Fruit fly (Drosophila melanogaster) whole organism, embryonic: ENCODE data around the gene SMC5.

Experiments used
- Abd-B ChIP-seq: fragments of 200-800 bp; sonication (Bioruptor generic); optimal IDR thresholded peaks from 2 replicates; lab custom pipeline; 2018; ENCODE audit warnings: missing biosample characterization, mild to moderate bottlenecking, missing genetic modification characterization, moderate library complexity
- BEAF-32 ChIP-seq: fragments of 200-800 bp; sonication (Bioruptor generic); optimal IDR thresholded peaks from 3 replicates; lab custom pipeline; 2017; ENCODE audit warnings: missing biosample characterization, missing genetic modification characterization, mild to moderate bottlenecking, moderate library complexity, missing genetic modification reagents
- CG10267 ChIP-seq: fragments of 200-800 bp; sonication (Bioruptor generic); optimal IDR thresholded peaks from 2 replicates; lab custom pipeline; 2018; ENCODE audit warnings: missing biosample characterization, mild to moderate bottlenecking, missing genetic modification characterization, moderate library complexity
- CG10462 ChIP-seq: fragments of 200-800 bp; sonication (Bioruptor generic); optimal IDR thresholded peaks from 2 replicates; lab custom pipeline; 2016; ENCODE audit warnings: missing biosample characterization, missing genetic modification characterization
- CG11695 ChIP-seq: fragments of 200-800 bp; sonication (Bioruptor generic); IDR thresholded peaks from 3 replicates; pipeline ENCODE4 v1.3.6; 2022; ENCODE audit warnings: missing biosample characterization, missing genetic modification characterization
- CG11696 ChIP-seq: fragments of 200-800 bp; sonication (Bioruptor generic); IDR thresholded peaks from 2 replicates; pipeline ENCODE4 v1.3.6; 2022; ENCODE audit warnings: missing biosample characterization, missing genetic modification characterization
- CG12071 ChIP-seq: fragments of 200-800 bp; sonication (Bioruptor generic); optimal IDR thresholded peaks from 3 replicates; lab custom pipeline; 2018; ENCODE audit warnings: missing biosample characterization, mild to moderate bottlenecking, missing genetic modification characterization
- CG12942 ChIP-seq: fragments of 200-800 bp; sonication (Bioruptor generic); optimal IDR thresholded peaks from 3 replicates; lab custom pipeline; 2016; ENCODE audit warnings: missing biosample characterization, missing genetic modification characterization
- CG13287 ChIP-seq: fragments of 200-800 bp; sonication (Bioruptor generic); IDR thresholded peaks from 2 replicates; pipeline ENCODE4 v1.3.6; 2022; ENCODE audit warnings: missing biosample characterization, missing genetic modification characterization; ENCODE audit not compliant: partially characterized antibody
- CG14710 ChIP-seq: fragments of 200-800 bp; sonication (Bioruptor generic); optimal IDR thresholded peaks from 3 replicates; lab custom pipeline; 2019; ENCODE audit warnings: missing biosample characterization, mild to moderate bottlenecking, missing genetic modification characterization, moderate library complexity
- CG17359 ChIP-seq: fragments of 200-800 bp; sonication (Bioruptor generic); optimal IDR thresholded peaks from 3 replicates; lab custom pipeline; 2018; ENCODE audit warnings: missing biosample characterization, mild to moderate bottlenecking, missing genetic modification characterization, moderate library complexity
- CG17385 ChIP-seq: fragments of 200-800 bp; sonication (Bioruptor generic); optimal IDR thresholded peaks from 3 replicates; lab custom pipeline; 2018; ENCODE audit warnings: missing biosample characterization, mild to moderate bottlenecking, missing genetic modification characterization
- CG17829 ChIP-seq: fragments of 200-800 bp; optimal IDR thresholded peaks from 2 replicates; lab custom pipeline; 2019; ENCODE audit warnings: missing biosample characterization, mild to moderate bottlenecking, missing genetic modification characterization, moderate library complexity
- CG2199 ChIP-seq: fragments of 200-800 bp; sonication (Bioruptor generic); IDR thresholded peaks from 3 replicates; pipeline ENCODE4 v1.3.6; 2022; ENCODE audit warnings: missing biosample characterization, missing genetic modification characterization
- CG30020 ChIP-seq: fragments of 200-800 bp; optimal IDR thresholded peaks from 2 replicates; lab custom pipeline; 2019; ENCODE audit warnings: missing biosample characterization, mild to moderate bottlenecking, missing genetic modification characterization, moderate library complexity
- CG3163 ChIP-seq: fragments of 200-800 bp; sonication (Bioruptor generic); optimal IDR thresholded peaks from 3 replicates; lab custom pipeline; 2016; ENCODE audit warnings: missing biosample characterization, missing genetic modification characterization
- CG4360 ChIP-seq: fragments of 200-800 bp; sonication (Bioruptor generic); IDR thresholded peaks from 2 replicates; pipeline ENCODE4 v1.3.6; 2022; ENCODE audit warnings: missing biosample characterization, missing genetic modification characterization
- CG5953 ChIP-seq: fragments of 200-800 bp; sonication (Bioruptor generic); IDR thresholded peaks from 2 replicates; pipeline ENCODE4 v1.3.6; 2022; ENCODE audit warnings: missing biosample characterization, missing genetic modification characterization
- CG7357 ChIP-seq: fragments of 200-800 bp; sonication (Bioruptor generic); IDR thresholded peaks from 3 replicates; pipeline ENCODE4 v1.3.6; 2022; ENCODE audit warnings: missing biosample characterization, missing genetic modification characterization
- CG8478 ChIP-seq: fragments of >200 bp; optimal IDR thresholded peaks from 2 replicates; lab custom pipeline; 2018
- CG8765 ChIP-seq: fragments of 200-800 bp; sonication (Bioruptor generic); IDR thresholded peaks from 2 replicates; pipeline ENCODE4 v1.3.6; 2022; ENCODE audit warnings: missing biosample characterization, missing genetic modification characterization
- CG9876 ChIP-seq: fragments of 200-800 bp; sonication (Bioruptor generic); optimal IDR thresholded peaks from 2 replicates; lab custom pipeline; 2016; ENCODE audit warnings: missing biosample characterization, missing genetic modification characterization
- CkIIα-i1 ChIP-seq: fragments of 200-800 bp; sonication (Bioruptor generic); IDR thresholded peaks from 2 replicates; pipeline ENCODE4 v1.3.6; 2022; ENCODE audit warnings: missing biosample characterization, missing genetic modification characterization
- Dp ChIP-seq: fragments of 200-800 bp; sonication (Bioruptor generic); optimal IDR thresholded peaks from 2 replicates; lab custom pipeline; 2018; ENCODE audit warnings: missing biosample characterization, mild to moderate bottlenecking, missing genetic modification characterization, moderate library complexity
- E2f2 ChIP-seq: fragments of 200-800 bp; sonication (Bioruptor generic); IDR thresholded peaks from 2 replicates; pipeline ENCODE4 v1.3.6; 2022; ENCODE audit warnings: missing biosample characterization, missing genetic modification characterization
- Elba2 ChIP-seq: fragments of 200-800 bp; sonication (Bioruptor generic); optimal IDR thresholded peaks from 3 replicates; lab custom pipeline; 2016; ENCODE audit warnings: missing biosample characterization, missing genetic modification characterization
- Fer2 ChIP-seq: fragments of 200-800 bp; sonication (Bioruptor generic); optimal IDR thresholded peaks from 2 replicates; lab custom pipeline; 2018; ENCODE audit warnings: missing biosample characterization, mild to moderate bottlenecking, missing genetic modification characterization, moderate library complexity
- Hr51 ChIP-seq, 2 experiments: fragments of 200-800 bp; sonication (Bioruptor generic); optimal IDR thresholded peaks; 2 replicates in 1 of 2; 3 replicates in 1 of 2; lab custom pipeline; 2016 to 2018; ENCODE audit warnings: missing biosample characterization in 2 of 2, missing genetic modification characterization in 2 of 2, mild to moderate bottlenecking in 1 of 2, moderate library complexity in 1 of 2
- Hr78 ChIP-seq, 2 experiments: fragments of 200-800 bp in 1 of 2; fragments of >200 bp in 1 of 2; sonication (Bioruptor generic) in 1 of 2; optimal IDR thresholded peaks; 2 replicates each; lab custom pipeline; 2017 to 2019; ENCODE audit warnings: missing biosample characterization in 2 of 2, missing genetic modification characterization in 2 of 2, mild to moderate bottlenecking in 1 of 2, moderate library complexity in 1 of 2
- MESR4 ChIP-seq: fragments of 200-800 bp; sonication (Bioruptor generic); optimal IDR thresholded peaks from 2 replicates; lab custom pipeline; 2018; ENCODE audit warnings: missing biosample characterization, mild to moderate bottlenecking, missing genetic modification characterization, moderate library complexity
- Opbp ChIP-seq: fragments of 200-800 bp; sonication (Bioruptor generic); IDR thresholded peaks from 3 replicates; pipeline ENCODE4 v1.3.6; 2022; ENCODE audit warnings: missing biosample characterization, missing genetic modification characterization; ENCODE audit not compliant: partially characterized antibody
- Pdp1 ChIP-seq, 2 experiments: fragments of 200-800 bp; sonication (Bioruptor generic); optimal IDR thresholded peaks; 3 replicates each; lab custom pipeline; 2016; ENCODE audit warnings: missing biosample characterization in 2 of 2, missing genetic modification characterization in 2 of 2, mild to moderate bottlenecking in 1 of 2, moderate library complexity in 1 of 2
- Stat92E ChIP-seq, 3 experiments: fragments of >200 bp in 2 of 3; fragments of 200-800 bp in 1 of 3; sonication (Bioruptor generic) in 1 of 3; optimal IDR thresholded peaks; 2 replicates each; lab custom pipeline; 2017 to 2019; ENCODE audit warnings: missing biosample characterization in 3 of 3, missing genetic modification characterization in 3 of 3, mild to moderate bottlenecking in 1 of 3, moderate library complexity in 1 of 3
- Taf1 ChIP-seq: fragments of 200-800 bp; sonication (Bioruptor generic); IDR thresholded peaks from 2 replicates; pipeline ENCODE4 v1.3.6; 2022; ENCODE audit warnings: missing biosample characterization, missing genetic modification characterization
- bab2 ChIP-seq: fragments of 200-800 bp; sonication (Bioruptor generic); optimal IDR thresholded peaks from 2 replicates; lab custom pipeline; 2016; ENCODE audit warnings: missing biosample characterization, missing genetic modification characterization
- caup ChIP-seq: fragments of 200-800 bp; sonication (Bioruptor generic); optimal IDR thresholded peaks from 3 replicates; lab custom pipeline; 2017; ENCODE audit warnings: missing biosample characterization, mild to moderate bottlenecking, missing genetic modification characterization, moderate library complexity; ENCODE audit not compliant: severe bottlenecking
- gfzf ChIP-seq: fragments of 200-800 bp; sonication (Bioruptor generic); optimal IDR thresholded peaks from 2 replicates; lab custom pipeline; 2016; ENCODE audit warnings: missing biosample characterization, mild to moderate bottlenecking, missing genetic modification characterization, moderate library complexity
- nmo ChIP-seq: fragments of 200-800 bp; sonication (Bioruptor generic); optimal IDR thresholded peaks from 2 replicates; lab custom pipeline; 2018; ENCODE audit warnings: missing biosample characterization, mild to moderate bottlenecking, missing genetic modification characterization, moderate library complexity
- nom ChIP-seq: fragments of 200-800 bp; sonication (Bioruptor generic); optimal IDR thresholded peaks from 2 replicates; lab custom pipeline; 2017; ENCODE audit warnings: missing biosample characterization, missing genetic modification characterization, mild to moderate bottlenecking, moderate library complexity, missing genetic modification reagents
- peb ChIP-seq: fragments of 200-800 bp; sonication (Bioruptor generic); IDR thresholded peaks from 2 replicates; pipeline ENCODE4 v1.3.6; 2022; ENCODE audit warnings: missing biosample characterization, missing genetic modification characterization
- prd ChIP-seq, 3 experiments: fragments of >200 bp in 2 of 3; fragments of 200-800 bp in 1 of 3; sonication (Bioruptor generic) in 1 of 3; optimal IDR thresholded peaks in 2 of 3; IDR thresholded peaks in 1 of 3; 2 replicates in 2 of 3; 3 replicates in 1 of 3; pipeline versions ENCODE4 v1.3.6 to Lab custom; 2017 to 2022; ENCODE audit warnings: missing biosample characterization in 1 of 3, missing genetic modification characterization in 1 of 3
- slou ChIP-seq: fragments of 200-800 bp; sonication (Bioruptor generic); optimal IDR thresholded peaks from 3 replicates; lab custom pipeline; 2016; ENCODE audit warnings: missing biosample characterization, missing genetic modification characterization
- sna ChIP-seq: fragments of 200-800 bp; sonication (Bioruptor generic); IDR thresholded peaks from 2 replicates; pipeline ENCODE4 v1.3.6; 2022; ENCODE audit warnings: missing biosample characterization, missing genetic modification characterization; ENCODE audit not compliant: partially characterized antibody
- sr ChIP-seq: fragments of 200-800 bp; sonication (Bioruptor generic); IDR thresholded peaks from 3 replicates; pipeline ENCODE4 v1.3.6; 2022; ENCODE audit warnings: missing biosample characterization, missing genetic modification characterization
- tio ChIP-seq: fragments of 200-800 bp; sonication (Bioruptor generic); optimal IDR thresholded peaks from 2 replicates; lab custom pipeline; 2017; ENCODE audit warnings: missing biosample characterization, missing genetic modification characterization, inconsistent platforms
- wek ChIP-seq: fragments of 200-800 bp; sonication (Bioruptor generic); optimal IDR thresholded peaks from 3 replicates; lab custom pipeline; 2018; ENCODE audit warnings: missing biosample characterization, mild to moderate bottlenecking, missing genetic modification characterization, moderate library complexity

SMC5 gene

DNA sequence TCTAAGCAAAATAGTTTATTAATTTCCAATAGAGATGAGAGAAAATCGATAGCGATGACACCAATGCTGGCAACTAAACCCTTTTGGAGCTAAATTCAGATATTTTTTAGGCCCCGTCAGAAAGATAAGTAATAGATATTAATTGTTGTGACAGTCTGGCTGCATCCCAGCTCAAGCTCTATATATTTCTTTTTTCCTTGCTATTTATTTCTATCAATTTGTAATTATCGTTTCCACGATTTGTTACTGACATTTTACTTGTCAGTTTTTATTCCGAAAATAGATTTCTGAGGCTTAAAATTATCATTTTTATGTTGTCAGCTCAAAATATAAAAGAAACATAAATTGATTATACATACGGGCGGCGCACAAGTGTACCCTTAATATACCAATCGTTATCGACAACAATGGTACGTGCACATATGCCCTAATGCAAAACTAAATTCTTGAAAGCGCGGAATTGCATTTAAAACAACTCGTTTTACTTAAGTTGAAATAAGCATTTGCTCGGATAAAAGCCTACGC lies at the start of gene SMC5, which contains the start of gene CRIF (continued):
- TF ChIP-seq Hr51 (GFP tag; optimal IDR thresholded peaks at IDR 0.05; lab: Kevin White, UChicago) (peak in 1 of 2 experiments; percentile 61), Opbp (GFP tag; lab: Robert Waterston, UW) (no peak), CG11696 (GFP tag; lab: Robert Waterston, UW) (no peak), Fer2 (tag; lab: Kevin White, UChicago) (peak; percentile 52), gfzf (GFP tag; lab: Kevin White, UChicago) (peak; percentile 18), CG9876 (GFP tag; lab: Kevin White, UChicago) (peak; percentile 48), CG12071 (GFP tag; lab: Kevin White, UChicago) (no peak), CG7357 (GFP tag; lab: Robert Waterston, UW) (peak; percentile 62; the same call in 2 of the 3 replicates), CG5953 (no peak), Elba2 (GFP tag; lab: Kevin White, UChicago) (peak; percentile 39), Taf1 (no peak), CG2199 (GFP tag; lab: Robert Waterston, UW) (no peak), bab2 (GFP tag; lab: Kevin White, UChicago) (peak; percentile 71), prd (optimal IDR thresholded peaks at IDR 0.05; lab: Kevin White, UChicago) (no peak), prd (GFP tag; IDR thresholded peaks at IDR 0.05; lab: Robert Waterston, UW) (no peak; the same call in none of the 3 replicates), CG8478 (lab: Kevin White, UChicago) (no peak), CG17359 (tag; lab: Kevin White, UChicago) (peak; percentile 55), caup (GFP tag; lab: Kevin White, UChicago) (peak; percentile 22), CG10462 (GFP tag; lab: Kevin White, UChicago) (peak; percentile 50), tio (GFP tag; lab: Kevin White, UChicago) (peak; percentile 58), nmo (GFP tag; lab: Kevin White, UChicago) (peak; percentile 81), sr (GFP tag; lab: Robert Waterston, UW) (no peak), nom (GFP tag; lab: Kevin White, UChicago) (no peak), CG8765 (no peak), CG3163 (GFP tag; lab: Kevin White, UChicago) (peak; percentile 34), CG4360 (GFP tag; lab: Robert Waterston, UW) (no peak), CG12942 (GFP tag; lab: Kevin White, UChicago) (peak; percentile 62), peb (GFP tag; lab: Robert Waterston, UW) (no peak), CkIIα-i1 (GFP tag; lab: Robert Waterston, UW) (no peak), CG11695 (GFP tag; lab: Robert Waterston, UW) (no peak), CG17385 (GFP tag; lab: Kevin White, UChicago) (no peak)

- TF ChIP-seq Dp (GFP tag; lab: Kevin White, UChicago) (peak; percentile 50), Pdp1 (GFP tag; optimal IDR thresholded peaks at IDR 0.05; lab: Kevin White, UChicago) (peak in 1 of 2 experiments; percentile 77), Abd-B (GFP tag; lab: Kevin White, UChicago) (no peak), CG14710 (tag; lab: Kevin White, UChicago) (peak; percentile 35), MESR4 (GFP tag; lab: Kevin White, UChicago) (peak; percentile 97), CG10267 (tag; lab: Kevin White, UChicago) (peak; percentile 48), CG13287 (GFP tag; lab: Robert Waterston, UW) (peak; percentile 27; the same call in 1 of the 2 replicates), CG17829 (peak; percentile 31), E2f2 (GFP tag; lab: Robert Waterston, UW) (peak; percentile 57), Hr78 (GFP tag; optimal IDR thresholded peaks at IDR 0.05; lab: Kevin White, UChicago) (peak in 1 of 2 experiments; percentile 20), BEAF-32 (GFP tag; lab: Kevin White, UChicago) (peak; percentile 35), CG30020 (tag; lab: Kevin White, UChicago) (peak; percentile 87), Stat92E (GFP tag; optimal IDR thresholded peaks at IDR 0.05; lab: Kevin White, UChicago) (peak in 1 of 3 experiments; percentile 13), slou (GFP tag; lab: Kevin White, UChicago) (no peak), wek (GFP tag; lab: Kevin White, UChicago) (peak; percentile 22), sna (GFP tag; lab: Robert Waterston, UW) (peak; percentile 50)
Measured at dm6 chr3L:21523059-21523836, 45.7 kb upstream of the SMC5 start, which contains the start of gene CG7611. Gene CG7611, plus strand, starts transcription at chr3L:21523186.
